Fruit fly (Drosophila melanogaster): ENCODE measurements around the gene CG10098.

The CG10098 gene

dm6 chr3R:7144245-7144904 lies 20.0 kb downstream of the CG10098 start, which contains the start of the genes CG14610 and CG2656 (continued):
- TF ChIP-seq E2f1 (GFP tag; IDR thresholded peaks at IDR 0.05) (peak; percentile 26; the same call in 1 of the 2 replicates), CG10462 (GFP tag; optimal IDR thresholded peaks at IDR 0.05) (peak; percentile 55), eyg (GFP tag; optimal IDR thresholded peaks at IDR 0.05) (peak; percentile 48), tx (GFP tag; optimal IDR thresholded peaks at IDR 0.05) (peak; percentile 81), ssp (GFP tag; IDR thresholded peaks at IDR 0.05) (no peak), Dfd (GFP tag; optimal IDR thresholded peaks at IDR 0.05) (no peak), MBD-R2 (GFP tag; IDR thresholded peaks at IDR 0.05) (peak; percentile 94), CG30403 (GFP tag; optimal IDR thresholded peaks at IDR 0.05) (peak; percentile 87), Jarid2 (GFP tag; optimal IDR thresholded peaks at IDR 0.05) (peak; percentile 19), Eip74EF (GFP tag; optimal IDR thresholded peaks at IDR 0.05) (no peak), CG31365 (tag; optimal IDR thresholded peaks at IDR 0.05) (peak; percentile 15), MTF-1 (GFP tag; optimal IDR thresholded peaks at IDR 0.05; ENCODE audit: borderline replicate concordance) (peak; percentile 52), Xbp1 (GFP tag; optimal IDR thresholded peaks at IDR 0.05) (peak; percentile 93), CG7839 (tag; optimal IDR thresholded peaks at IDR 0.05) (peak; percentile 58), Optix (GFP tag; IDR thresholded peaks at IDR 0.05) (no peak), Deaf1 (tag; optimal IDR thresholded peaks at IDR 0.05) (no peak), CG14050 (GFP tag; IDR thresholded peaks at IDR 0.05) (peak; percentile 47; the same call in 2 of the 3 replicates), sisA (GFP tag; IDR thresholded peaks at IDR 0.05) (peak; percentile 66; the same call in 1 of the 2 replicates), ham (GFP tag; IDR thresholded peaks at IDR 0.05) (no peak), CG3407 (GFP tag; optimal IDR thresholded peaks at IDR 0.05) (peak; percentile 36), eve (GFP tag; optimal IDR thresholded peaks at IDR 0.05) (no peak), CG6813 (GFP tag; optimal IDR thresholded peaks at IDR 0.05) (no peak), pan (optimal IDR thresholded peaks at IDR 0.05) (no peak), pan (GFP tag; optimal IDR thresholded peaks at IDR 0.05 in 1 of 2, IDR thresholded peaks at IDR 0.05 in 1 of 2) (peak in 1 of 2 experiments; percentile 61), abd-A (tag; optimal IDR thresholded peaks at IDR 0.05) (no peak), CG8089 (GFP tag; optimal IDR thresholded peaks at IDR 0.05) (peak; percentile 71), MESR4 (GFP tag; optimal IDR thresholded peaks at IDR 0.05) (peak; percentile 80), H15 (GFP tag; IDR thresholded peaks at IDR 0.05) (peak; percentile 48; the same call in 1 of the 3 replicates), Mad (GFP tag; optimal IDR thresholded peaks at IDR 0.05) (peak; percentile 88), CG11085 (GFP tag; IDR thresholded peaks at IDR 0.05) (0 out of 2 replicates have a peak, but pooled peaks have one; percentile 38), dan (GFP tag; IDR thresholded peaks at IDR 0.05) (no peak), cad (GFP tag; optimal IDR thresholded peaks at IDR 0.05) (no peak), Fer2 (tag; optimal IDR thresholded peaks at IDR 0.05) (peak; percentile 8), CG10267 (tag; optimal IDR thresholded peaks at IDR 0.05) (peak; percentile 99), mam (GFP tag; optimal IDR thresholded peaks at IDR 0.05) (peak; percentile 88), CG14860 (GFP tag; IDR thresholded peaks at IDR 0.05; ENCODE audit: partially characterized antibody) (no peak), CG9797 (GFP tag; optimal IDR thresholded peaks at IDR 0.05) (peak; percentile 39), CG3838 (GFP tag; optimal IDR thresholded peaks at IDR 0.05) (peak; percentile 44), Hsf (GFP tag; optimal IDR thresholded peaks at IDR 0.05) (peak; percentile 88), ems (GFP tag; optimal IDR thresholded peaks at IDR 0.05) (peak; percentile 86), Stat92E (GFP tag; optimal IDR thresholded peaks at IDR 0.05) (no peak), CG30020 (tag; optimal IDR thresholded peaks at IDR 0.05) (peak; percentile 17), yki (optimal IDR thresholded peaks at IDR 0.05) (no peak), tin (GFP tag; optimal IDR thresholded peaks at IDR 0.05) (peak; percentile 91), lola (GFP tag; optimal IDR thresholded peaks at IDR 0.05) (peak in 1 of 3 experiments; percentile 33), knrl (GFP tag; IDR thresholded peaks at IDR 0.05; ENCODE audit: partially characterized antibody) (peak; percentile 51; the same call in 2 of the 3 replicates), CG15601 (tag; optimal IDR thresholded peaks at IDR 0.05) (no peak), Hand (GFP tag; optimal IDR thresholded peaks at IDR 0.05) (no peak), oc (tag; optimal IDR thresholded peaks at IDR 0.05) (no peak)
